Worm (Caenorhabditis elegans) whole organism, young adult: ENCODE measurements around the gene C08D8.7.

Source experiments
- B0035.1 ChIP-seq: sonication (generic microtip); optimal IDR thresholded peaks from 2 replicates; lab custom pipeline; 2016; ENCODE audit warnings: missing genetic modification characterization, mild to moderate bottlenecking, missing compliant biosample characterization, missing genotype, missing genetic modification reagents
- C17E4.6 ChIP-seq: fragments of 200-800 bp; sonication (Bioruptor generic); IDR thresholded peaks from 2 replicates; pipeline ENCODE4 v1.3.6; 2022; ENCODE audit warnings: missing genetic modification reagents, missing genetic modification characterization, missing compliant biosample characterization
- F10E7.11 ChIP-seq: sonication (generic microtip); optimal IDR thresholded peaks from 2 replicates; lab custom pipeline; 2017; ENCODE audit warnings: mild to moderate bottlenecking, missing genetic modification characterization, moderate library complexity, missing compliant biosample characterization
- F39B2.1 ChIP-seq: fragments of 200-800 bp; sonication (Bioruptor generic); IDR thresholded peaks from 2 replicates; pipeline ENCODE4 v1.3.6; 2022; ENCODE audit warnings: missing genetic modification reagents, missing genetic modification characterization, missing compliant biosample characterization
- F49E8.2 ChIP-seq: sonication (generic microtip); optimal IDR thresholded peaks from 3 replicates; lab custom pipeline; 2017; ENCODE audit warnings: missing genetic modification characterization, mild to moderate bottlenecking, missing compliant biosample characterization, antibody characterized with exemption, moderate library complexity; ENCODE audit not compliant: insufficient read depth
- F52B5.7 ChIP-seq: sonication (generic microtip); optimal IDR thresholded peaks from 2 replicates; lab custom pipeline; 2016; ENCODE audit warnings: mild to moderate bottlenecking, missing genetic modification characterization, missing compliant biosample characterization
- F55B11.4 ChIP-seq: sonication (generic microtip); optimal IDR thresholded peaks from 2 replicates; lab custom pipeline; 2016; ENCODE audit warnings: missing compliant biosample characterization, missing genetic modification characterization, borderline replicate concordance; ENCODE audit not compliant: insufficient read depth
- K12H6.12 ChIP-seq: fragments of 200-800 bp; sonication (Bioruptor generic); optimal IDR thresholded peaks from 2 replicates; lab custom pipeline; 2018; ENCODE audit warnings: mild to moderate bottlenecking, missing genetic modification characterization, missing compliant biosample characterization
- Y53G8AR.9 ChIP-seq: fragments of 200-800 bp; sonication (Bioruptor generic); conservative IDR thresholded peaks from 2 replicates; pipeline ENCODE4 v1.3.6; 2022; ENCODE audit warnings: missing genetic modification reagents, missing genetic modification characterization, missing compliant biosample characterization
- Y67H2A.10 ChIP-seq: fragments of 200-800 bp; sonication (Bioruptor generic); conservative IDR thresholded peaks from 2 replicates; pipeline ENCODE4 v1.3.6; 2022; ENCODE audit warnings: missing genetic modification reagents, missing genetic modification characterization, missing compliant biosample characterization
- aptf-2 ChIP-seq: fragments of 200-800 bp; sonication (Bioruptor generic); conservative IDR thresholded peaks from 2 replicates; pipeline ENCODE4 v1.3.6; 2022; ENCODE audit warnings: missing genetic modification reagents, missing genetic modification characterization, missing compliant biosample characterization
- bed-2 ChIP-seq: fragments of 200-800 bp; sonication (Bioruptor generic); IDR thresholded peaks from 2 replicates; pipeline ENCODE4 v1.3.6; 2022; ENCODE audit warnings: missing genetic modification reagents, missing genetic modification characterization, missing compliant biosample characterization
- cebp-1 ChIP-seq, 2 experiments: fragments of 200-800 bp in 1 of 2; sonication (Bioruptor generic) in 1 of 2; sonication (generic microtip) in 1 of 2; IDR thresholded peaks in 1 of 2; optimal IDR thresholded peaks in 1 of 2; 2 replicates each; pipeline versions ENCODE4 v1.3.6 to Lab custom; 2017 to 2022; ENCODE audit warnings: missing compliant biosample characterization in 2 of 2, missing genetic modification characterization in 2 of 2, mild to moderate bottlenecking in 1 of 2, missing genetic modification reagents in 1 of 2, moderate library complexity in 1 of 2
- cebp-2 ChIP-seq: fragments of 200-800 bp; sonication (Bioruptor generic); IDR thresholded peaks from 2 replicates; pipeline ENCODE4 v1.3.6; 2022; ENCODE audit warnings: missing genetic modification characterization, missing compliant biosample characterization
- ceh-27 ChIP-seq: fragments of 200-800 bp; sonication (Bioruptor generic); optimal IDR thresholded peaks from 2 replicates; lab custom pipeline; 2018; ENCODE audit warnings: mild to moderate bottlenecking, missing genetic modification characterization, moderate library complexity, missing compliant biosample characterization
- chd-7 ChIP-seq: sonication (generic microtip); optimal IDR thresholded peaks from 2 replicates; lab custom pipeline; 2016; ENCODE audit warnings: mild to moderate bottlenecking, missing genetic modification characterization, moderate library complexity, missing compliant biosample characterization
- dox-1 ChIP-seq: fragments of 200-800 bp; sonication (Bioruptor generic); IDR thresholded peaks from 2 replicates; pipeline ENCODE4 v1.3.6; 2022; ENCODE audit warnings: missing genetic modification reagents, missing genetic modification characterization, missing compliant biosample characterization
- dpff-1 ChIP-seq: sonication (generic microtip); optimal IDR thresholded peaks from 2 replicates; lab custom pipeline; 2017; ENCODE audit warnings: mild to moderate bottlenecking, missing genetic modification characterization, missing compliant biosample characterization
- dpl-1 ChIP-seq: fragments of 150-350 bp; optimal IDR thresholded peaks from 2 replicates; lab custom pipeline; 2014; ENCODE audit warnings: missing biosample characterization, missing genetic modification reagents, missing genetic modification characterization
- efl-1 ChIP-seq: fragments of 150-350 bp; optimal IDR thresholded peaks from 2 replicates; lab custom pipeline; 2014; ENCODE audit warnings: missing biosample characterization, missing genetic modification reagents, missing genetic modification characterization
- hmg-20 ChIP-seq: fragments of 200-800 bp; sonication (Bioruptor generic); IDR thresholded peaks from 2 replicates; pipeline ENCODE4 v1.3.6; 2022; ENCODE audit warnings: missing genetic modification reagents, missing genetic modification characterization, missing compliant biosample characterization
- let-526 ChIP-seq: fragments of 200-800 bp; sonication (Bioruptor generic); IDR thresholded peaks from 2 replicates; pipeline ENCODE4 v1.3.6; 2022; ENCODE audit warnings: missing genetic modification reagents, missing genetic modification characterization, missing compliant biosample characterization
- lin-26 ChIP-seq: fragments of 200-800 bp; sonication (Bioruptor generic); IDR thresholded peaks from 2 replicates; pipeline ENCODE4 v1.3.6; 2022; ENCODE audit warnings: missing genetic modification reagents, missing genetic modification characterization, missing compliant biosample characterization
- lin-35 ChIP-seq, 3 experiments: fragments of 150-350 bp in 2 of 3; sonication (generic microtip) in 1 of 3; optimal IDR thresholded peaks; 2 replicates each; lab custom pipeline; 2014 to 2018; ENCODE audit warnings: missing biosample characterization in 3 of 3, missing genetic modification characterization in 3 of 3, missing genetic modification reagents in 3 of 3
- lsy-27 ChIP-seq: sonication (generic microtip); optimal IDR thresholded peaks from 2 replicates; lab custom pipeline; 2017; ENCODE audit warnings: missing genetic modification characterization, mild to moderate bottlenecking, missing compliant biosample characterization, antibody characterized with exemption, missing genotype, borderline replicate concordance; ENCODE audit not compliant: insufficient read depth
- madf-6 ChIP-seq: fragments of 200-800 bp; sonication (Bioruptor generic); IDR thresholded peaks from 2 replicates; pipeline ENCODE4 v1.3.6; 2022; ENCODE audit warnings: missing genetic modification reagents, missing genetic modification characterization, missing compliant biosample characterization
- madf-8 ChIP-seq: fragments of 200-800 bp; sonication (Bioruptor generic); conservative IDR thresholded peaks from 2 replicates; pipeline ENCODE4 v1.3.6; 2022; ENCODE audit warnings: missing genetic modification reagents, missing genetic modification characterization, missing compliant biosample characterization
- mel-28 ChIP-seq: sonication (generic microtip); optimal IDR thresholded peaks from 2 replicates; lab custom pipeline; 2016; ENCODE audit warnings: borderline replicate concordance, mild to moderate bottlenecking, missing genetic modification characterization, missing compliant biosample characterization
- mxl-1 ChIP-seq: sonication (generic microtip); optimal IDR thresholded peaks from 2 replicates; lab custom pipeline; 2016; ENCODE audit warnings: missing genetic modification characterization, missing compliant biosample characterization
- nhr-27 ChIP-seq: fragments of 200-800 bp; sonication (Bioruptor generic); optimal IDR thresholded peaks from 2 replicates; lab custom pipeline; 2018; ENCODE audit warnings: mild to moderate bottlenecking, missing genetic modification characterization, moderate library complexity, missing compliant biosample characterization
- nhr-80 ChIP-seq: sonication (generic microtip); optimal IDR thresholded peaks from 2 replicates; lab custom pipeline; 2016; ENCODE audit warnings: missing genetic modification characterization, missing compliant biosample characterization
- nhr-90 ChIP-seq: sonication (generic microtip); optimal IDR thresholded peaks from 2 replicates; lab custom pipeline; 2016; ENCODE audit warnings: missing genotype, mild to moderate bottlenecking, missing genetic modification characterization, missing compliant biosample characterization
- pha-4 ChIP-seq: fragments of 150-350 bp; sonication (generic microtip); optimal IDR thresholded peaks from 2 replicates; lab custom pipeline; 2014; ENCODE audit warnings: missing biosample characterization, missing genetic modification reagents, missing genetic modification characterization
- rcor-1 ChIP-seq: fragments of 200-800 bp; sonication (Bioruptor generic); IDR thresholded peaks from 2 replicates; pipeline ENCODE4 v1.3.6; 2022; ENCODE audit warnings: missing genetic modification reagents, missing genetic modification characterization, missing compliant biosample characterization
- rec-8 ChIP-seq, 2 experiments: sonication (generic microtip); optimal IDR thresholded peaks; 2 replicates each; lab custom pipeline; 2016; ENCODE audit warnings: mild to moderate bottlenecking in 2 of 2, missing genetic modification characterization in 2 of 2, missing genetic modification reagents in 2 of 2, missing genotype in 2 of 2, missing biosample characterization in 1 of 2, missing compliant biosample characterization in 1 of 2, moderate library complexity in 1 of 2
- sea-2 ChIP-seq: fragments of 200-800 bp; sonication (Bioruptor generic); IDR thresholded peaks from 2 replicates; pipeline ENCODE4 v1.3.6; 2022; ENCODE audit warnings: missing genetic modification characterization, missing compliant biosample characterization
- snpc-1.3 ChIP-seq: sonication (generic microtip); optimal IDR thresholded peaks from 2 replicates; lab custom pipeline; 2017; ENCODE audit warnings: missing genetic modification characterization, mild to moderate bottlenecking, missing compliant biosample characterization, antibody characterized with exemption, moderate library complexity, missing genotype, missing genetic modification reagents; ENCODE audit not compliant: insufficient read depth
- snpc-3.4 ChIP-seq: sonication (generic microtip); optimal IDR thresholded peaks from 2 replicates; lab custom pipeline; 2017; ENCODE audit warnings: missing genetic modification characterization, mild to moderate bottlenecking, missing compliant biosample characterization, antibody characterized with exemption, moderate library complexity, missing genotype, missing genetic modification reagents
- unc-130 ChIP-seq: sonication (generic microtip); optimal IDR thresholded peaks from 2 replicates; lab custom pipeline; 2016; ENCODE audit warnings: missing genetic modification reagents, missing genetic modification characterization, missing compliant biosample characterization
- unc-62 ChIP-seq: fragments of 150-350 bp; optimal IDR thresholded peaks from 2 replicates; lab custom pipeline; 2014; ENCODE audit warnings: missing biosample characterization, missing genetic modification reagents, missing genetic modification characterization
- xnd-1 ChIP-seq: sonication (generic microtip); optimal IDR thresholded peaks from 2 replicates; lab custom pipeline; 2016; ENCODE audit warnings: missing genotype, missing genetic modification reagents, missing genetic modification characterization, missing compliant biosample characterization
- zfh-2 ChIP-seq: fragments of 200-800 bp; sonication (Bioruptor generic); conservative IDR thresholded peaks from 2 replicates; pipeline ENCODE4 v1.3.6; 2022; ENCODE audit warnings: missing genetic modification reagents, missing genetic modification characterization, missing compliant biosample characterization
- ztf-22 ChIP-seq: fragments of 200-800 bp; sonication (Bioruptor generic); optimal IDR thresholded peaks from 2 replicates; lab custom pipeline; 2018; ENCODE audit warnings: mild to moderate bottlenecking, missing genetic modification characterization, moderate library complexity, missing compliant biosample characterization
- ztf-26 ChIP-seq: sonication (generic microtip); optimal IDR thresholded peaks from 2 replicates; lab custom pipeline; 2017; ENCODE audit warnings: missing genetic modification characterization, missing compliant biosample characterization

Gene C08D8.7

ce11 chrV:8342416-8342815 lies 1.4 kb downstream of the C08D8.7 start:
- TF ChIP-seq snpc-3.4 (tag; lab: Kevin White, UChicago) (no peak), lsy-27 (tag; lab: Kevin White, UChicago) (no peak), unc-62 (GFP tag; lab: Kevin White, UChicago) (no peak), pha-4 (tag; lab: Kevin White, UChicago) (no peak), ztf-22 (GFP tag; lab: Kevin White, UChicago) (no peak), zfh-2 (no peak), F55B11.4 (tag; lab: Kevin White, UChicago) (no peak), ztf-26 (tag; lab: Kevin White, UChicago) (no peak), madf-6 (GFP tag; lab: Robert Waterston, UW) (no peak), bed-2 (no peak), mel-28 (tag; lab: Kevin White, UChicago) (no peak), sea-2 (GFP tag; lab: Robert Waterston, UW) (no peak), lin-26 (GFP tag; lab: Robert Waterston, UW) (no peak), K12H6.12 (tag; lab: Kevin White, UChicago) (no peak), efl-1 (GFP tag; lab: Kevin White, UChicago) (no peak), Y67H2A.10 (GFP tag; lab: Robert Waterston, UW) (no peak), F52B5.7 (no peak), Y53G8AR.9 (GFP tag; lab: Robert Waterston, UW) (no peak), snpc-1.3 (no peak), unc-130 (GFP tag; lab: Kevin White, UChicago) (no peak)

- TF ChIP-seq dpff-1 (tag; lab: Kevin White, UChicago) (no peak), dpl-1 (no peak), snpc-1.3 (no peak), B0035.1 (tag; lab: Kevin White, UChicago) (no peak), dox-1 (GFP tag; lab: Robert Waterston, UW) (no peak), F49E8.2 (tag; lab: Kevin White, UChicago) (no peak)
Observed at ce11 chrV:8345436-8345835, 4.4 kb downstream of the C08D8.7 start, which contains the start of gene C08D8.1. TSS of gene C08D8.1 (plus strand) at chrV:8345759.

ce11 chrV:8348959-8349389 lies 8.0 kb downstream of the C08D8.7 start:
- TF ChIP-seq dox-1 (GFP tag; lab: Robert Waterston, UW) (peak; percentile 96), rcor-1 (GFP tag; lab: Robert Waterston, UW) (peak; percentile 95), nhr-90 (tag; lab: Kevin White, UChicago) (peak; percentile 58), cebp-1 (GFP tag; IDR thresholded peaks at IDR 0.05; lab: Robert Waterston, UW) (no peak), cebp-1 (tag; optimal IDR thresholded peaks at IDR 0.05; lab: Kevin White, UChicago) (peak; percentile 76), xnd-1 (peak; percentile 79), hmg-20 (peak; percentile 82), rec-8 (tag; optimal IDR thresholded peaks at IDR 0.05; lab: Kevin White, UChicago) (peak in 1 of 2 experiments; percentile 78), chd-7 (tag; lab: Kevin White, UChicago) (peak; percentile 78), cebp-2 (GFP tag; lab: Robert Waterston, UW) (0 out of 2 replicates have a peak, but pooled peaks have one; percentile 32), aptf-2 (GFP tag; lab: Robert Waterston, UW) (peak; percentile 92), lin-35 (GFP tag; optimal IDR thresholded peaks at IDR 0.05; lab: Kevin White, UChicago) (peak in 2 of 3 experiments; percentile 16 to 80), C17E4.6 (GFP tag; lab: Robert Waterston, UW) (peak; percentile 72; the same call in 1 of the 2 replicates), mxl-1 (tag; lab: Kevin White, UChicago) (no peak), ceh-27 (GFP tag; lab: Kevin White, UChicago) (peak; percentile 67), B0035.1 (tag; lab: Kevin White, UChicago) (peak; percentile 15), madf-8 (peak; percentile 66), F10E7.11 (tag; lab: Kevin White, UChicago) (peak; percentile 55), F39B2.1 (GFP tag; lab: Robert Waterston, UW) (peak; percentile 72; the same call in 1 of the 2 replicates), efl-1 (GFP tag; lab: Kevin White, UChicago) (peak; percentile 19), F52B5.7 (peak; percentile 46), nhr-80 (tag; lab: Kevin White, UChicago) (peak; percentile 75), let-526 (0 out of 2 replicates have a peak, but pooled peaks have one; percentile 12), nhr-27 (tag; lab: Kevin White, UChicago) (no peak)
